Worm (Caenorhabditis elegans) whole organism, L2 larva: ENCODE results near the gene F07H5.13.

Experiments
- ZK546.5 ChIP-seq: sonication (generic microtip); optimal IDR thresholded peaks from 2 replicates; lab custom pipeline; 2017; ENCODE audit warnings: missing biosample characterization, missing genetic modification characterization
- lin-13 ChIP-seq: fragments of 150-350 bp; optimal IDR thresholded peaks from 2 replicates; lab custom pipeline; 2014; ENCODE audit warnings: missing biosample characterization, missing genetic modification reagents, missing genetic modification characterization
- nhr-77 ChIP-seq: fragments of 150-350 bp; optimal IDR thresholded peaks from 2 replicates; lab custom pipeline; 2014; ENCODE audit warnings: missing biosample characterization, missing genetic modification characterization
- unc-39 ChIP-seq: fragments of 150-350 bp; optimal IDR thresholded peaks from 2 replicates; lab custom pipeline; 2014; ENCODE audit warnings: missing biosample characterization, missing genetic modification characterization

ce11 chrII:8825769-8826168 lies 35.4 kb downstream of the F07H5.13 start, which contains the start of gene nas-25:
- TF ChIP-seq lin-13 = no peak
- TF ChIP-seq ZK546.5 (tag; lab: Kevin White, UChicago) = no peak
- no peak for TF ChIP-seq unc-39
- TF ChIP-seq nhr-77 = no peak
